Fruit fly (Drosophila melanogaster) whole organism, embryonic: Measurements from ENCODE around the gene CG6034.

Experiments
- CG17802 ChIP-seq: fragments of 200-800 bp; sonication (Bioruptor generic); optimal IDR thresholded peaks from 2 replicates; lab custom pipeline; 2018; ENCODE audit warnings: missing biosample characterization, mild to moderate bottlenecking, missing genetic modification characterization, moderate library complexity
- CG18599 ChIP-seq: fragments of 200-800 bp; sonication (Bioruptor generic); optimal IDR thresholded peaks from 3 replicates; lab custom pipeline; 2017; ENCODE audit warnings: missing biosample characterization, missing genetic modification characterization, mild to moderate bottlenecking, moderate library complexity, missing genetic modification reagents
- Dfd ChIP-seq, 2 experiments: fragments of >200 bp; optimal IDR thresholded peaks; 2 replicates each; lab custom pipeline; 2017; ENCODE audit warnings: missing biosample characterization in 2 of 2, missing genetic modification characterization in 2 of 2
- E2f2 ChIP-seq: fragments of 200-800 bp; sonication (Bioruptor generic); IDR thresholded peaks from 2 replicates; pipeline ENCODE4 v1.3.6; 2022; ENCODE audit warnings: missing biosample characterization, missing genetic modification characterization
- HmgZ ChIP-seq: fragments of 200-800 bp; sonication (Bioruptor generic); optimal IDR thresholded peaks from 2 replicates; lab custom pipeline; 2018; ENCODE audit warnings: missing biosample characterization, mild to moderate bottlenecking, missing genetic modification characterization
- Lim3 ChIP-seq: fragments of 200-800 bp; sonication (Bioruptor generic); IDR thresholded peaks from 2 replicates; pipeline ENCODE4 v1.3.6; 2022; ENCODE audit warnings: missing biosample characterization, missing genetic modification characterization
- Sry-δ ChIP-seq: fragments of 200-800 bp; sonication (Bioruptor generic); optimal IDR thresholded peaks from 2 replicates; lab custom pipeline; 2016; ENCODE audit warnings: missing biosample characterization, missing genetic modification characterization
- az2 ChIP-seq: fragments of 200-800 bp; sonication (Bioruptor generic); optimal IDR thresholded peaks from 3 replicates; lab custom pipeline; 2016; ENCODE audit warnings: missing biosample characterization, missing genetic modification characterization
- sc ChIP-seq, 3 experiments: fragments of >200 bp in 2 of 3; fragments of 200-800 bp in 1 of 3; sonication (Bioruptor generic) in 1 of 3; optimal IDR thresholded peaks; 2 replicates in 2 of 3; 3 replicates in 1 of 3; lab custom pipeline; 2017; ENCODE audit warnings: mild to moderate bottlenecking in 1 of 3, missing biosample characterization in 1 of 3, missing genetic modification characterization in 1 of 3, missing genetic modification reagents in 1 of 3

- no peak for TF ChIP-seq CG18599 (GFP tag; lab: Kevin White, UChicago)
- no peak for TF ChIP-seq az2 (GFP tag; lab: Kevin White, UChicago)
- TF ChIP-seq E2f2 (GFP tag; lab: Robert Waterston, UW) = no peak
- TF ChIP-seq HmgZ = no peak
- no peak for TF ChIP-seq Lim3
- TF ChIP-seq sc (optimal IDR thresholded peaks at IDR 0.05; lab: Kevin White, UChicago) = no peak
- TF ChIP-seq sc (GFP tag; optimal IDR thresholded peaks at IDR 0.05; lab: Kevin White, UChicago) = no peak
- no peak for TF ChIP-seq Dfd (GFP tag; optimal IDR thresholded peaks at IDR 0.05; lab: Kevin White, UChicago)
- no peak for TF ChIP-seq CG17802 (tag; lab: Kevin White, UChicago)
- no peak for TF ChIP-seq Sry-δ
Observed at dm6 chr3L:17750488-17750887, 3.8 kb upstream of the CG6034 start, which contains the start of gene Adgf-B.
